Fruit fly (Drosophila melanogaster): ENCODE results near the gene CG42747.

DNA sequence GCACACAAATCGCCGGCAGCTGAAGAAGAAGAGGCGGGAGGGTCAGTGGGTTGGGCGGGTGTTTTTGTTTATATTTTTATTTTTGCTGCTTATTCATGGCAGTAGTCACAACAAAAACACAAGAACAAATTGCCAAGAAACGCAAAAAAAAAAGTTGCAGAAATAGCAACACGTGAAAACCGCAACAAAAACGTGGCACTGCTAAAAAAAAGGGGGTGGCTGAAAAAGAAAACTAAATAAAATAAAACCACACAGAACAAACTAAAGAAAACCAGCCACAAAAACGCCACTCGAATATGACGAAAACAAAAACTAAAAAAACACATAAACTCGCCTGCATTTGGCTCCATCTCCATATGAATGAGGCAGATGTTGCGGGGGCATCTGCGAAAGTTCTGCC is 4.5 kb downstream of the CG42747 start:
- TF ChIP-seq insv (optimal IDR thresholded peaks at IDR 0.05) (no peak), Sin3A (optimal IDR thresholded peaks at IDR 0.05) (no peak), ttk (optimal IDR thresholded peaks at IDR 0.05) (no peak), Myc (optimal IDR thresholded peaks at IDR 0.05) (no peak), psq (optimal IDR thresholded peaks at IDR 0.05) (no peak), h (optimal IDR thresholded peaks at IDR 0.05) (no peak)
